Worm (Caenorhabditis elegans) whole organism, midembryonic: ENCODE results near the gene dnj-16.

Experiments
- ref-1 ChIP-seq: fragments of 200-800 bp; sonication (Bioruptor generic); conservative IDR thresholded peaks from 2 replicates; pipeline ENCODE4 v1.3.6; 2022; ENCODE audit warnings: missing genetic modification reagents, missing genetic modification characterization, missing compliant biosample characterization
- ztf-29 ChIP-seq: fragments of 200-800 bp; sonication (Bioruptor generic); IDR thresholded peaks from 2 replicates; pipeline ENCODE4 v1.3.6; 2022; ENCODE audit warnings: missing genetic modification reagents, missing genetic modification characterization, missing compliant biosample characterization

ce11 chrIII:4187845-4188244 is 3.1 kb upstream of the dnj-16 start, which contains the start of gene R74.2:
- TF ChIP-seq ztf-29 (GFP tag; lab: Robert Waterston, UW): no peak
- no peak for TF ChIP-seq ref-1 (GFP tag; lab: Robert Waterston, UW)
